Fruit fly (Drosophila melanogaster) whole organism, embryonic: Measurements from ENCODE around the gene CG5568.

Experiments
- Aef1 ChIP-seq: fragments of 200-800 bp; sonication (Bioruptor generic); IDR thresholded peaks from 3 replicates; pipeline ENCODE4 v1.3.6; 2022; ENCODE audit warnings: missing biosample characterization, missing genetic modification characterization
- Awh ChIP-seq: fragments of 200-800 bp; sonication (Bioruptor generic); IDR thresholded peaks from 2 replicates; pipeline ENCODE4, ENCODE4 v1.3.6; 2022; ENCODE audit warnings: missing biosample characterization, missing genetic modification characterization
- Bdp1 ChIP-seq: fragments of 200-800 bp; sonication (Bioruptor generic); optimal IDR thresholded peaks from 3 replicates; lab custom pipeline; 2016; ENCODE audit warnings: missing biosample characterization, missing genetic modification characterization
- CG10267 ChIP-seq: fragments of 200-800 bp; sonication (Bioruptor generic); optimal IDR thresholded peaks from 2 replicates; lab custom pipeline; 2018; ENCODE audit warnings: missing biosample characterization, mild to moderate bottlenecking, missing genetic modification characterization, moderate library complexity
- CG10979 ChIP-seq: fragments of 200-800 bp; sonication (Bioruptor generic); optimal IDR thresholded peaks from 2 replicates; lab custom pipeline; 2018; ENCODE audit warnings: missing biosample characterization, mild to moderate bottlenecking, missing genetic modification characterization, moderate library complexity
- CG12236 ChIP-seq: fragments of 200-800 bp; sonication (Bioruptor generic); optimal IDR thresholded peaks from 2 replicates; lab custom pipeline; 2016; ENCODE audit warnings: missing biosample characterization, missing genetic modification characterization
- CG12391 ChIP-seq: fragments of 200-800 bp; sonication (Bioruptor generic); optimal IDR thresholded peaks from 3 replicates; lab custom pipeline; 2018; ENCODE audit warnings: missing biosample characterization, mild to moderate bottlenecking, missing genetic modification characterization, moderate library complexity
- CG12659 ChIP-seq: fragments of 200-800 bp; sonication (Bioruptor generic); optimal IDR thresholded peaks from 3 replicates; lab custom pipeline; 2017; ENCODE audit warnings: mild to moderate bottlenecking, missing biosample characterization, missing genetic modification reagents, missing genetic modification characterization
- CG12769 ChIP-seq: fragments of 200-800 bp; sonication (Bioruptor generic); optimal IDR thresholded peaks from 2 replicates; lab custom pipeline; 2019; ENCODE audit warnings: missing biosample characterization, mild to moderate bottlenecking, missing genetic modification characterization, moderate library complexity
- CG12942 ChIP-seq: fragments of 200-800 bp; sonication (Bioruptor generic); optimal IDR thresholded peaks from 3 replicates; lab custom pipeline; 2016; ENCODE audit warnings: missing biosample characterization, missing genetic modification characterization
- CG14050 ChIP-seq: fragments of 200-800 bp; sonication (Bioruptor generic); IDR thresholded peaks from 3 replicates; pipeline ENCODE4 v1.3.6; 2022; ENCODE audit warnings: missing biosample characterization, missing genetic modification characterization
- CG15269 ChIP-seq: fragments of 200-800 bp; sonication (Bioruptor generic); optimal IDR thresholded peaks from 2 replicates; lab custom pipeline; 2018; ENCODE audit warnings: missing biosample characterization, mild to moderate bottlenecking, missing genetic modification characterization, moderate library complexity
- CG1529 ChIP-seq: fragments of 200-800 bp; sonication (Bioruptor generic); optimal IDR thresholded peaks from 3 replicates; lab custom pipeline; 2018; ENCODE audit warnings: missing biosample characterization, missing genetic modification characterization
- CG17385 ChIP-seq: fragments of 200-800 bp; sonication (Bioruptor generic); optimal IDR thresholded peaks from 3 replicates; lab custom pipeline; 2018; ENCODE audit warnings: missing biosample characterization, mild to moderate bottlenecking, missing genetic modification characterization
- CG17612 ChIP-seq: fragments of 200-800 bp; sonication (Bioruptor generic); IDR thresholded peaks from 2 replicates; pipeline ENCODE4 v1.3.6; 2022; ENCODE audit warnings: missing biosample characterization, missing genetic modification characterization
- CG17829 ChIP-seq: fragments of 200-800 bp; optimal IDR thresholded peaks from 2 replicates; lab custom pipeline; 2019; ENCODE audit warnings: missing biosample characterization, mild to moderate bottlenecking, missing genetic modification characterization, moderate library complexity
- CG1792 ChIP-seq: fragments of 200-800 bp; sonication (Bioruptor generic); optimal IDR thresholded peaks from 2 replicates; lab custom pipeline; 2016; ENCODE audit warnings: missing biosample characterization, missing genetic modification characterization
- CG18262 ChIP-seq: fragments of 200-800 bp; optimal IDR thresholded peaks from 3 replicates; lab custom pipeline; 2019; ENCODE audit warnings: missing biosample characterization, mild to moderate bottlenecking, missing genetic modification characterization, moderate library complexity
- CG18599 ChIP-seq: fragments of 200-800 bp; sonication (Bioruptor generic); optimal IDR thresholded peaks from 3 replicates; lab custom pipeline; 2017; ENCODE audit warnings: missing biosample characterization, missing genetic modification characterization, mild to moderate bottlenecking, moderate library complexity, missing genetic modification reagents
- CG32772 ChIP-seq: fragments of 200-800 bp; sonication (Bioruptor generic); IDR thresholded peaks from 2 replicates; pipeline ENCODE4 v1.3.6; 2022; ENCODE audit warnings: missing biosample characterization, missing genetic modification characterization
- CG4282 ChIP-seq: fragments of 200-800 bp; sonication (Bioruptor generic); optimal IDR thresholded peaks from 2 replicates; lab custom pipeline; 2016; ENCODE audit warnings: missing biosample characterization, missing genetic modification characterization
- CG4730 ChIP-seq: fragments of 200-800 bp; sonication (Bioruptor generic); IDR thresholded peaks from 2 replicates; pipeline ENCODE4 v1.3.6; 2022; ENCODE audit warnings: missing biosample characterization, missing genetic modification characterization
- CG5953 ChIP-seq: fragments of 200-800 bp; sonication (Bioruptor generic); IDR thresholded peaks from 2 replicates; pipeline ENCODE4 v1.3.6; 2022; ENCODE audit warnings: missing biosample characterization, missing genetic modification characterization
- CG8359 ChIP-seq: fragments of 200-800 bp; sonication (Bioruptor generic); optimal IDR thresholded peaks from 2 replicates; lab custom pipeline; 2017; ENCODE audit warnings: missing biosample characterization, mild to moderate bottlenecking, missing genetic modification characterization, borderline replicate concordance
- CG8388 ChIP-seq: fragments of 200-800 bp; sonication (Bioruptor generic); optimal IDR thresholded peaks from 2 replicates; lab custom pipeline; 2019; ENCODE audit warnings: missing biosample characterization, mild to moderate bottlenecking, missing genetic modification characterization, moderate library complexity
- CG9215 ChIP-seq: fragments of 200-800 bp; sonication (Bioruptor generic); IDR thresholded peaks from 2 replicates; pipeline ENCODE4 v1.3.6; 2022; ENCODE audit warnings: missing biosample characterization, missing genetic modification characterization
- CG9797 ChIP-seq: fragments of 200-800 bp; sonication (Bioruptor generic); optimal IDR thresholded peaks from 3 replicates; lab custom pipeline; 2018; ENCODE audit warnings: missing biosample characterization, mild to moderate bottlenecking, missing genetic modification characterization
- CG9817 ChIP-seq: fragments of 200-800 bp; sonication (Bioruptor generic); optimal IDR thresholded peaks from 2 replicates; lab custom pipeline; 2018; ENCODE audit warnings: missing biosample characterization, mild to moderate bottlenecking, missing genetic modification characterization, moderate library complexity
- Elba2 ChIP-seq: fragments of 200-800 bp; sonication (Bioruptor generic); optimal IDR thresholded peaks from 3 replicates; lab custom pipeline; 2016; ENCODE audit warnings: missing biosample characterization, missing genetic modification characterization
- HmgD ChIP-seq: fragments of 200-800 bp; sonication (Bioruptor generic); optimal IDR thresholded peaks from 3 replicates; lab custom pipeline; 2016; ENCODE audit warnings: missing biosample characterization, missing genetic modification characterization
- Neu2 ChIP-seq: fragments of 200-800 bp; sonication (Bioruptor generic); optimal IDR thresholded peaks from 3 replicates; lab custom pipeline; 2016; ENCODE audit warnings: missing biosample characterization, missing genetic modification characterization, borderline replicate concordance
- Six4 ChIP-seq: fragments of 200-800 bp; sonication (Bioruptor generic); optimal IDR thresholded peaks from 2 replicates; lab custom pipeline; 2016; ENCODE audit warnings: missing biosample characterization, missing genetic modification characterization
- Taf1 ChIP-seq: fragments of 200-800 bp; sonication (Bioruptor generic); IDR thresholded peaks from 2 replicates; pipeline ENCODE4 v1.3.6; 2022; ENCODE audit warnings: missing biosample characterization, missing genetic modification characterization
- al ChIP-seq: fragments of 200-800 bp; sonication (Bioruptor generic); IDR thresholded peaks from 2 replicates; pipeline ENCODE4 v1.3.6; 2022; ENCODE audit warnings: missing biosample characterization, missing genetic modification characterization
- chif ChIP-seq, 2 experiments: fragments of 200-800 bp; sonication (Bioruptor generic); optimal IDR thresholded peaks; 3 replicates each; lab custom pipeline; 2016; ENCODE audit warnings: missing biosample characterization in 2 of 2, missing genetic modification characterization in 2 of 2
- chm ChIP-seq: fragments of 200-800 bp; sonication (Bioruptor generic); IDR thresholded peaks from 2 replicates; pipeline ENCODE4 v1.3.6; 2022; ENCODE audit warnings: missing biosample characterization, missing genetic modification characterization
- da ChIP-seq: fragments of 200-800 bp; sonication (Bioruptor generic); optimal IDR thresholded peaks from 2 replicates; lab custom pipeline; 2016; ENCODE audit warnings: missing biosample characterization, missing genetic modification characterization
- ewg ChIP-seq: fragments of 200-800 bp; sonication (Bioruptor generic); optimal IDR thresholded peaks from 3 replicates; lab custom pipeline; 2017; ENCODE audit warnings: mild to moderate bottlenecking, missing biosample characterization, missing genetic modification reagents, missing genetic modification characterization
- fd3F ChIP-seq: fragments of 200-800 bp; sonication (Bioruptor generic); optimal IDR thresholded peaks from 2 replicates; lab custom pipeline; 2018; ENCODE audit warnings: missing biosample characterization, mild to moderate bottlenecking, missing genetic modification characterization, moderate library complexity
- gce ChIP-seq: fragments of 200-800 bp; sonication (Bioruptor generic); IDR thresholded peaks from 3 replicates; pipeline ENCODE4 v1.3.6; 2022; ENCODE audit warnings: missing biosample characterization, missing genetic modification characterization
- gcm ChIP-seq: fragments of 200-800 bp; sonication (Bioruptor generic); optimal IDR thresholded peaks from 2 replicates; lab custom pipeline; 2019; ENCODE audit warnings: missing biosample characterization, mild to moderate bottlenecking, missing genetic modification characterization, moderate library complexity
- gsb-n ChIP-seq: fragments of 200-800 bp; sonication (Bioruptor generic); optimal IDR thresholded peaks from 3 replicates; lab custom pipeline; 2018; ENCODE audit warnings: missing biosample characterization, mild to moderate bottlenecking, missing genetic modification characterization
- hbn ChIP-seq: fragments of 200-800 bp; sonication (Bioruptor generic); IDR thresholded peaks from 2 replicates; pipeline ENCODE4 v1.3.6; 2022; ENCODE audit warnings: missing biosample characterization, missing genetic modification characterization; ENCODE audit not compliant: partially characterized antibody
- hkb ChIP-seq, 2 experiments: fragments of 200-800 bp in 1 of 2; fragments of >200 bp in 1 of 2; sonication (Bioruptor generic) in 1 of 2; IDR thresholded peaks in 1 of 2; optimal IDR thresholded peaks in 1 of 2; 2 replicates each; pipeline versions ENCODE4 v1.3.6 to Lab custom; 2017 to 2022; ENCODE audit warnings: missing biosample characterization in 1 of 2, missing genetic modification characterization in 1 of 2
- rib ChIP-seq: fragments of 200-800 bp; sonication (Bioruptor generic); IDR thresholded peaks from 2 replicates; pipeline ENCODE4 v1.3.6; 2022; ENCODE audit warnings: missing biosample characterization, missing genetic modification characterization
- seq ChIP-seq: fragments of 200-800 bp; sonication (Bioruptor generic); IDR thresholded peaks from 2 replicates; pipeline ENCODE4 v1.3.6; 2022; ENCODE audit warnings: missing biosample characterization, missing genetic modification characterization
- slp2 ChIP-seq: fragments of 200-800 bp; sonication (Bioruptor generic); optimal IDR thresholded peaks from 2 replicates; lab custom pipeline; 2016; ENCODE audit warnings: missing biosample characterization, missing genetic modification characterization
- stc ChIP-seq: fragments of 200-800 bp; sonication (Bioruptor generic); IDR thresholded peaks from 2 replicates; pipeline ENCODE4 v1.3.6; 2022; ENCODE audit warnings: missing biosample characterization, missing genetic modification characterization
- vfl ChIP-seq: fragments of 200-800 bp; sonication (Bioruptor generic); optimal IDR thresholded peaks from 2 replicates; lab custom pipeline; 2016; ENCODE audit warnings: missing biosample characterization, missing genetic modification characterization
- vnd ChIP-seq: fragments of 200-800 bp; sonication (Bioruptor generic); IDR thresholded peaks from 3 replicates; pipeline ENCODE4 v1.3.6; 2022; ENCODE audit warnings: missing biosample characterization, missing genetic modification characterization; ENCODE audit not compliant: partially characterized antibody
- vvl ChIP-seq: fragments of 200-800 bp; sonication (Bioruptor generic); IDR thresholded peaks from 2 replicates; pipeline ENCODE4 v1.3.6; 2022; ENCODE audit warnings: missing biosample characterization, missing genetic modification characterization

CG5568 gene

DNA sequence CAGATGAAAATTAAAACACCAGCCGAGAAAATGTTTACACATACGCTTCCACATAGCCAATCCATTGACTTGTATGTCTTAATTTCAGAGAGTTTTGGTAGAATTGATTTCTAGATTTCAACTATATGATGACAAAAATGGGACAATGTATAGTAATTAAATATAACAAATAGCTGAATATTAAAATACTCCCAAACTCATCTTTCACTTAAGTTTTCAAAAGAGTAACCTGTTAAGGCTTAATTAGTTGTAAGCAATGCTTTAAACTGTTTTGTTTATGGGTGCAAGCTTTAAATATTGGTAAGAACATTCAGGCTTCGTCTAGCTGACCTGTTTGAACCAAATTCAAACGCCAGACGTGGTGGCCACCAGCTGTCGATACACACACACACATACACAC, 42.6 kb upstream of the CG5568 start (continued):
- TF ChIP-seq Awh (GFP tag; lab: Robert Waterston, UW) = no peak
- no peak for TF ChIP-seq hbn (GFP tag; lab: Robert Waterston, UW)
- peak; percentile 5 for TF ChIP-seq CG8388 (GFP tag; lab: Kevin White, UChicago)
- TF ChIP-seq gsb-n (tag; lab: Kevin White, UChicago) = peak; percentile 2
- TF ChIP-seq CG1792 (GFP tag; lab: Kevin White, UChicago) = no peak
- TF ChIP-seq CG9817 (tag; lab: Kevin White, UChicago) = no peak
- TF ChIP-seq gce (GFP tag; lab: Robert Waterston, UW) = no peak
- TF ChIP-seq ewg (GFP tag; lab: Kevin White, UChicago) = peak; percentile 2
- TF ChIP-seq vvl (GFP tag; lab: Robert Waterston, UW) = no peak
- no peak for TF ChIP-seq rib (GFP tag; lab: Robert Waterston, UW)
- TF ChIP-seq chm (GFP tag; lab: Robert Waterston, UW) = no peak
- no peak for TF ChIP-seq da (GFP tag; lab: Kevin White, UChicago)
- no peak for TF ChIP-seq HmgD (GFP tag; lab: Kevin White, UChicago)
- TF ChIP-seq chif (GFP tag; optimal IDR thresholded peaks at IDR 0.05; lab: Kevin White, UChicago) = no peak
- TF ChIP-seq CG9215 = no peak
- peak; percentile 39 for TF ChIP-seq CG10979 (tag; lab: Kevin White, UChicago)
- peak; percentile 15 for TF ChIP-seq CG12391 (tag; lab: Kevin White, UChicago)
- peak; percentile 9 for TF ChIP-seq CG12659 (GFP tag; lab: Kevin White, UChicago)
- no peak for TF ChIP-seq Six4
- TF ChIP-seq CG18262 (tag; lab: Kevin White, UChicago) = peak; percentile 57
- TF ChIP-seq CG12769 (tag; lab: Kevin White, UChicago) = no peak
- no peak for TF ChIP-seq CG17612 (GFP tag; lab: Robert Waterston, UW)
- no peak for TF ChIP-seq Taf1
- TF ChIP-seq hkb (optimal IDR thresholded peaks at IDR 0.05; lab: Kevin White, UChicago) = no peak
- no peak for TF ChIP-seq hkb (GFP tag; IDR thresholded peaks at IDR 0.05; lab: Robert Waterston, UW)
- TF ChIP-seq CG4282 (GFP tag; lab: Kevin White, UChicago) = no peak
- TF ChIP-seq CG9797 = no peak
- no peak for TF ChIP-seq CG32772 (GFP tag; lab: Robert Waterston, UW)
- no peak for TF ChIP-seq CG18599
- TF ChIP-seq Aef1 (GFP tag; lab: Robert Waterston, UW) = no peak
- TF ChIP-seq seq = 0 out of 2 replicates have a peak, but pooled peaks have one; percentile 14
- no peak for TF ChIP-seq vfl (GFP tag; lab: Kevin White, UChicago)
- TF ChIP-seq CG4730 = no peak
- no peak for TF ChIP-seq CG12942 (GFP tag; lab: Kevin White, UChicago)
- no peak for TF ChIP-seq Bdp1 (GFP tag; lab: Kevin White, UChicago)
- peak; percentile 15 for TF ChIP-seq CG10267 (tag; lab: Kevin White, UChicago)
- peak; percentile 3 for TF ChIP-seq CG17385 (GFP tag; lab: Kevin White, UChicago)
- TF ChIP-seq Elba2 = no peak
- no peak for TF ChIP-seq al
- no peak for TF ChIP-seq CG8359 (GFP tag; lab: Kevin White, UChicago)
- no peak for TF ChIP-seq fd3F (GFP tag; lab: Kevin White, UChicago)
- no peak for TF ChIP-seq CG5953
- no peak for TF ChIP-seq CG14050 (GFP tag; lab: Robert Waterston, UW)
- TF ChIP-seq stc (GFP tag; lab: Robert Waterston, UW) = no peak
- no peak for TF ChIP-seq CG17829
- peak; percentile 40 for TF ChIP-seq CG15269 (tag; lab: Kevin White, UChicago)
- TF ChIP-seq Neu2 (GFP tag; lab: Kevin White, UChicago) = no peak
- no peak for TF ChIP-seq CG12236 (GFP tag; lab: Kevin White, UChicago)
- TF ChIP-seq slp2 = no peak
- no peak for TF ChIP-seq vnd
- peak; percentile 19 for TF ChIP-seq CG1529
- TF ChIP-seq gcm = no peak
